Fruit fly (Drosophila melanogaster): ENCODE measurements around the gene CG33673.
A peak's percentile ranks its signal among the peaks of the same experiment; 100 is the strongest.

The CG33673 gene

dm6 chr2L:1959420-1959819, 12.9 kb upstream of the CG33673 start (continued):
- TF ChIP-seq Tbp (GFP tag; optimal IDR thresholded peaks at IDR 0.05): no peak
- no peak for TF ChIP-seq CG4617 (GFP tag; optimal IDR thresholded peaks at IDR 0.05; ENCODE audit: borderline replicate concordance)
- no peak for TF ChIP-seq CoRest (tag; optimal IDR thresholded peaks at IDR 0.05)
- TF ChIP-seq Dfd (GFP tag; optimal IDR thresholded peaks at IDR 0.05): no peak
- no peak for TF ChIP-seq CG8290 (GFP tag; optimal IDR thresholded peaks at IDR 0.05)
- TF ChIP-seq CG8290 (tag; optimal IDR thresholded peaks at IDR 0.05): no peak
- no peak for TF ChIP-seq chif (GFP tag; optimal IDR thresholded peaks at IDR 0.05)
- TF ChIP-seq CG1603 (tag; optimal IDR thresholded peaks at IDR 0.05): peak; percentile 52
- no peak for TF ChIP-seq TFAM (GFP tag; optimal IDR thresholded peaks at IDR 0.05)
- TF ChIP-seq mam (GFP tag; optimal IDR thresholded peaks at IDR 0.05): no peak
- no peak for TF ChIP-seq D19A (tag; optimal IDR thresholded peaks at IDR 0.05)
- TF ChIP-seq CG10366 (GFP tag; IDR thresholded peaks at IDR 0.05): no peak
- no peak for TF ChIP-seq Dll (GFP tag; IDR thresholded peaks at IDR 0.05; ENCODE audit: partially characterized antibody)
- no peak for TF ChIP-seq CG2678 (tag; optimal IDR thresholded peaks at IDR 0.05)
- TF ChIP-seq Mes4 (GFP tag; optimal IDR thresholded peaks at IDR 0.05): no peak
- no peak for TF ChIP-seq jing (GFP tag; optimal IDR thresholded peaks at IDR 0.05)
- no peak for TF ChIP-seq CG32532 (GFP tag; IDR thresholded peaks at IDR 0.05)
- no peak for TF ChIP-seq Bdp1 (GFP tag; optimal IDR thresholded peaks at IDR 0.05)
- TF ChIP-seq CG2875 (GFP tag; optimal IDR thresholded peaks at IDR 0.05): no peak
- no peak for TF ChIP-seq odd (GFP tag; optimal IDR thresholded peaks at IDR 0.05)
- no peak for TF ChIP-seq Pdp1 (GFP tag; optimal IDR thresholded peaks at IDR 0.05)
- no peak for TF ChIP-seq dimm (GFP tag; IDR thresholded peaks at IDR 0.05)
- no peak for TF ChIP-seq Usf (GFP tag; optimal IDR thresholded peaks at IDR 0.05)
- TF ChIP-seq sima (GFP tag; optimal IDR thresholded peaks at IDR 0.05): no peak
- no peak for TF ChIP-seq PHDP (tag; optimal IDR thresholded peaks at IDR 0.05)
- no peak for TF ChIP-seq Max (GFP tag; optimal IDR thresholded peaks at IDR 0.05)
- TF ChIP-seq CG3281 (GFP tag; optimal IDR thresholded peaks at IDR 0.05): no peak
- TF ChIP-seq grau (tag; optimal IDR thresholded peaks at IDR 0.05): no peak
- TF ChIP-seq CG15601 (tag; optimal IDR thresholded peaks at IDR 0.05): no peak
- TF ChIP-seq Ada2b (GFP tag; IDR thresholded peaks at IDR 0.05): no peak
- no peak for TF ChIP-seq tx (GFP tag; optimal IDR thresholded peaks at IDR 0.05)
- TF ChIP-seq Hr39 (optimal IDR thresholded peaks at IDR 0.05): no peak
- no peak for TF ChIP-seq schlank (tag; optimal IDR thresholded peaks at IDR 0.05)
- TF ChIP-seq Neu2 (GFP tag; optimal IDR thresholded peaks at IDR 0.05; ENCODE audit: borderline replicate concordance): no peak
- TF ChIP-seq p53 (GFP tag; optimal IDR thresholded peaks at IDR 0.05): no peak
- no peak for TF ChIP-seq CG3065 (GFP tag; optimal IDR thresholded peaks at IDR 0.05)
- TF ChIP-seq CG3995 (GFP tag; optimal IDR thresholded peaks at IDR 0.05): no peak
- peak; percentile 44 for TF ChIP-seq Sox102F (GFP tag; optimal IDR thresholded peaks at IDR 0.05)
- no peak for TF ChIP-seq CG7372 (GFP tag; IDR thresholded peaks at IDR 0.05)
- TF ChIP-seq CG7271 (tag; optimal IDR thresholded peaks at IDR 0.05): no peak
- no peak for TF ChIP-seq Spps (tag; optimal IDR thresholded peaks at IDR 0.05)
- no peak for TF ChIP-seq Xbp1 (GFP tag; optimal IDR thresholded peaks at IDR 0.05)
- no peak for TF ChIP-seq rib (GFP tag; IDR thresholded peaks at IDR 0.05)
- no peak for TF ChIP-seq dan (GFP tag; IDR thresholded peaks at IDR 0.05)
- no peak for TF ChIP-seq Dbx (GFP tag; IDR thresholded peaks at IDR 0.05)
- no peak for TF ChIP-seq vnd (GFP tag; IDR thresholded peaks at IDR 0.05; ENCODE audit: partially characterized antibody)
- peak; percentile 0 for TF ChIP-seq CG2712 (tag; optimal IDR thresholded peaks at IDR 0.05)
- TF ChIP-seq caup (GFP tag; optimal IDR thresholded peaks at IDR 0.05; ENCODE audit: severe bottlenecking): no peak
- TF ChIP-seq CG11085 (GFP tag; IDR thresholded peaks at IDR 0.05): no peak
- peak; percentile 14 for TF ChIP-seq ewg (GFP tag; optimal IDR thresholded peaks at IDR 0.05)
- no peak for TF ChIP-seq CG16815 (GFP tag; optimal IDR thresholded peaks at IDR 0.05)
- TF ChIP-seq da (GFP tag; optimal IDR thresholded peaks at IDR 0.05): no peak
- TF ChIP-seq jumu (GFP tag; optimal IDR thresholded peaks at IDR 0.05): no peak
